Worm (Caenorhabditis elegans) whole organism, young adult: Measurements from ENCODE around the gene nasp-2.

Experiments used
- B0035.1 ChIP-seq: sonication (generic microtip); optimal IDR thresholded peaks from 2 replicates; lab custom pipeline; 2016; ENCODE audit warnings: missing genetic modification characterization, mild to moderate bottlenecking, missing compliant biosample characterization, missing genotype, missing genetic modification reagents
- B0336.3 ChIP-seq: fragments of 200-800 bp; sonication (Bioruptor generic); IDR thresholded peaks from 2 replicates; pipeline ENCODE4 v1.3.6; 2022; ENCODE audit warnings: missing genetic modification characterization, missing compliant biosample characterization
- F10E7.11 ChIP-seq: sonication (generic microtip); optimal IDR thresholded peaks from 2 replicates; lab custom pipeline; 2017; ENCODE audit warnings: mild to moderate bottlenecking, missing genetic modification characterization, moderate library complexity, missing compliant biosample characterization
- F49E8.2 ChIP-seq: sonication (generic microtip); optimal IDR thresholded peaks from 3 replicates; lab custom pipeline; 2017; ENCODE audit warnings: missing genetic modification characterization, mild to moderate bottlenecking, missing compliant biosample characterization, antibody characterized with exemption, moderate library complexity; ENCODE audit not compliant: insufficient read depth
- F55B11.4 ChIP-seq: sonication (generic microtip); optimal IDR thresholded peaks from 2 replicates; lab custom pipeline; 2016; ENCODE audit warnings: missing compliant biosample characterization, missing genetic modification characterization, borderline replicate concordance; ENCODE audit not compliant: insufficient read depth
- F57A8.1 ChIP-seq: fragments of 200-800 bp; sonication (Bioruptor generic); optimal IDR thresholded peaks from 2 replicates; lab custom pipeline; 2018; ENCODE audit warnings: mild to moderate bottlenecking, missing genetic modification characterization, moderate library complexity, missing compliant biosample characterization
- K12H6.12 ChIP-seq: fragments of 200-800 bp; sonication (Bioruptor generic); optimal IDR thresholded peaks from 2 replicates; lab custom pipeline; 2018; ENCODE audit warnings: mild to moderate bottlenecking, missing genetic modification characterization, missing compliant biosample characterization
- Y56A3A.18 ChIP-seq: fragments of 200-800 bp; sonication (Bioruptor generic); IDR thresholded peaks from 2 replicates; pipeline ENCODE4 v1.3.6; 2022; ENCODE audit warnings: missing genetic modification reagents, missing genetic modification characterization, missing compliant biosample characterization
- ama-1 ChIP-seq, 3 experiments: fragments of 150-350 bp in 1 of 3; sonication (generic microtip) in 2 of 3; optimal IDR thresholded peaks; 2 replicates each; lab custom pipeline; 2014 to 2018; ENCODE audit warnings: missing biosample characterization in 2 of 3, missing genetic modification characterization in 2 of 3, missing genetic modification reagents in 2 of 3
- aptf-2 ChIP-seq: fragments of 200-800 bp; sonication (Bioruptor generic); conservative IDR thresholded peaks from 2 replicates; pipeline ENCODE4 v1.3.6; 2022; ENCODE audit warnings: missing genetic modification reagents, missing genetic modification characterization, missing compliant biosample characterization
- aptf-3 ChIP-seq: fragments of 200-800 bp; sonication (Bioruptor generic); IDR thresholded peaks from 2 replicates; pipeline ENCODE4 v1.3.6; 2022; ENCODE audit warnings: missing genetic modification characterization, missing compliant biosample characterization
- athp-1 ChIP-seq: sonication (generic microtip); optimal IDR thresholded peaks from 2 replicates; lab custom pipeline; 2017; ENCODE audit warnings: mild to moderate bottlenecking, missing genetic modification characterization, missing compliant biosample characterization
- attf-5 ChIP-seq: fragments of 200-800 bp; sonication (Bioruptor generic); optimal IDR thresholded peaks from 2 replicates; lab custom pipeline; 2018; ENCODE audit warnings: mild to moderate bottlenecking, missing genetic modification characterization, missing compliant biosample characterization
- attf-6 ChIP-seq: fragments of 200-800 bp; sonication (Bioruptor generic); IDR thresholded peaks from 2 replicates; pipeline ENCODE4 v1.3.6; 2022; ENCODE audit warnings: missing genetic modification reagents, missing genetic modification characterization, missing compliant biosample characterization
- ccch-3 ChIP-seq: fragments of 200-800 bp; sonication (Bioruptor generic); optimal IDR thresholded peaks from 2 replicates; lab custom pipeline; 2018; ENCODE audit warnings: mild to moderate bottlenecking, missing genetic modification characterization, missing compliant biosample characterization
- cebp-1 ChIP-seq, 2 experiments: fragments of 200-800 bp in 1 of 2; sonication (Bioruptor generic) in 1 of 2; sonication (generic microtip) in 1 of 2; IDR thresholded peaks in 1 of 2; optimal IDR thresholded peaks in 1 of 2; 2 replicates each; pipeline versions ENCODE4 v1.3.6 to Lab custom; 2017 to 2022; ENCODE audit warnings: missing compliant biosample characterization in 2 of 2, missing genetic modification characterization in 2 of 2, mild to moderate bottlenecking in 1 of 2, missing genetic modification reagents in 1 of 2, moderate library complexity in 1 of 2
- ceh-40 ChIP-seq: fragments of 200-800 bp; sonication (Bioruptor generic); IDR thresholded peaks from 2 replicates; pipeline ENCODE4 v1.3.6; 2022; ENCODE audit warnings: missing genetic modification characterization, missing compliant biosample characterization
- ceh-58 ChIP-seq: fragments of 200-800 bp; sonication (Bioruptor generic); IDR thresholded peaks from 2 replicates; pipeline ENCODE4 v1.3.6; 2022; ENCODE audit warnings: missing genetic modification characterization, missing compliant biosample characterization
- ceh-79 ChIP-seq: sonication (generic microtip); optimal IDR thresholded peaks from 2 replicates; lab custom pipeline; 2017; ENCODE audit warnings: mild to moderate bottlenecking, missing genetic modification characterization, missing compliant biosample characterization
- chd-7 ChIP-seq: sonication (generic microtip); optimal IDR thresholded peaks from 2 replicates; lab custom pipeline; 2016; ENCODE audit warnings: mild to moderate bottlenecking, missing genetic modification characterization, moderate library complexity, missing compliant biosample characterization
- dpff-1 ChIP-seq: sonication (generic microtip); optimal IDR thresholded peaks from 2 replicates; lab custom pipeline; 2017; ENCODE audit warnings: mild to moderate bottlenecking, missing genetic modification characterization, missing compliant biosample characterization
- egl-44 ChIP-seq: fragments of 200-800 bp; sonication (Bioruptor generic); IDR thresholded peaks from 2 replicates; pipeline ENCODE4 v1.3.6; 2022; ENCODE audit warnings: missing genetic modification reagents, missing genetic modification characterization, missing compliant biosample characterization
- ets-4 ChIP-seq: fragments of 200-800 bp; sonication (Bioruptor generic); optimal IDR thresholded peaks from 2 replicates; lab custom pipeline; 2018; ENCODE audit warnings: mild to moderate bottlenecking, missing genetic modification characterization, missing compliant biosample characterization
- fkh-3 ChIP-seq: sonication (generic microtip); optimal IDR thresholded peaks from 2 replicates; lab custom pipeline; 2016; ENCODE audit warnings: mild to moderate bottlenecking, missing genetic modification characterization, missing compliant biosample characterization
- hlh-26 ChIP-seq: fragments of 200-800 bp; sonication (Bioruptor generic); conservative IDR thresholded peaks from 2 replicates; pipeline ENCODE4 v1.3.6; 2022; ENCODE audit warnings: missing genetic modification reagents, missing genetic modification characterization, missing compliant biosample characterization
- hmg-1.2 ChIP-seq: fragments of 200-800 bp; sonication (Bioruptor generic); IDR thresholded peaks from 2 replicates; pipeline ENCODE4 v1.3.6; 2022; ENCODE audit warnings: missing genetic modification reagents, missing genetic modification characterization, missing compliant biosample characterization
- hmg-20 ChIP-seq: fragments of 200-800 bp; sonication (Bioruptor generic); IDR thresholded peaks from 2 replicates; pipeline ENCODE4 v1.3.6; 2022; ENCODE audit warnings: missing genetic modification reagents, missing genetic modification characterization, missing compliant biosample characterization
- lag-1 ChIP-seq: fragments of 200-800 bp; sonication (Bioruptor generic); IDR thresholded peaks from 2 replicates; pipeline ENCODE4 v1.3.6; 2022; ENCODE audit warnings: missing genetic modification reagents, missing genetic modification characterization, missing compliant biosample characterization
- lin-35 ChIP-seq, 3 experiments: fragments of 150-350 bp in 2 of 3; sonication (generic microtip) in 1 of 3; optimal IDR thresholded peaks; 2 replicates each; lab custom pipeline; 2014 to 2018; ENCODE audit warnings: missing biosample characterization in 3 of 3, missing genetic modification characterization in 3 of 3, missing genetic modification reagents in 3 of 3
- lin-40 ChIP-seq: sonication (generic microtip); optimal IDR thresholded peaks from 2 replicates; lab custom pipeline; 2016; ENCODE audit warnings: missing genetic modification characterization, mild to moderate bottlenecking, missing compliant biosample characterization, missing genotype, missing genetic modification reagents
- madf-3 ChIP-seq: fragments of 200-800 bp; sonication (Bioruptor generic); IDR thresholded peaks from 2 replicates; pipeline ENCODE4 v1.3.6; 2022; ENCODE audit warnings: missing genetic modification reagents, missing genetic modification characterization, missing compliant biosample characterization
- madf-8 ChIP-seq: fragments of 200-800 bp; sonication (Bioruptor generic); conservative IDR thresholded peaks from 2 replicates; pipeline ENCODE4 v1.3.6; 2022; ENCODE audit warnings: missing genetic modification reagents, missing genetic modification characterization, missing compliant biosample characterization
- mxl-1 ChIP-seq: sonication (generic microtip); optimal IDR thresholded peaks from 2 replicates; lab custom pipeline; 2016; ENCODE audit warnings: missing genetic modification characterization, missing compliant biosample characterization
- nfyb-1 ChIP-seq: fragments of 200-800 bp; sonication (Bioruptor generic); IDR thresholded peaks from 2 replicates; pipeline ENCODE4 v1.3.6; 2022; ENCODE audit warnings: missing genetic modification reagents, missing genetic modification characterization, missing compliant biosample characterization
- nhr-80 ChIP-seq: sonication (generic microtip); optimal IDR thresholded peaks from 2 replicates; lab custom pipeline; 2016; ENCODE audit warnings: missing genetic modification characterization, missing compliant biosample characterization
- nhr-90 ChIP-seq: sonication (generic microtip); optimal IDR thresholded peaks from 2 replicates; lab custom pipeline; 2016; ENCODE audit warnings: missing genotype, mild to moderate bottlenecking, missing genetic modification characterization, missing compliant biosample characterization
- pbrm-1 ChIP-seq: fragments of 200-800 bp; sonication (Bioruptor generic); IDR thresholded peaks from 2 replicates; pipeline ENCODE4 v1.3.6; 2022; ENCODE audit warnings: missing genetic modification reagents, missing genetic modification characterization, missing compliant biosample characterization
- pha-4 ChIP-seq: fragments of 150-350 bp; sonication (generic microtip); optimal IDR thresholded peaks from 2 replicates; lab custom pipeline; 2014; ENCODE audit warnings: missing biosample characterization, missing genetic modification reagents, missing genetic modification characterization
- rcor-1 ChIP-seq: fragments of 200-800 bp; sonication (Bioruptor generic); IDR thresholded peaks from 2 replicates; pipeline ENCODE4 v1.3.6; 2022; ENCODE audit warnings: missing genetic modification reagents, missing genetic modification characterization, missing compliant biosample characterization
- sdz-38 ChIP-seq: sonication (generic microtip); optimal IDR thresholded peaks from 2 replicates; lab custom pipeline; 2016; ENCODE audit warnings: missing genotype, missing genetic modification characterization, missing compliant biosample characterization
- snpc-1.1 ChIP-seq: sonication (generic microtip); optimal IDR thresholded peaks from 2 replicates; lab custom pipeline; 2017; ENCODE audit warnings: missing genetic modification characterization, mild to moderate bottlenecking, missing compliant biosample characterization, antibody characterized with exemption, moderate library complexity, missing genotype, missing genetic modification reagents; ENCODE audit not compliant: insufficient read depth
- snpc-1.3 ChIP-seq: sonication (generic microtip); optimal IDR thresholded peaks from 2 replicates; lab custom pipeline; 2017; ENCODE audit warnings: missing genetic modification characterization, mild to moderate bottlenecking, missing compliant biosample characterization, antibody characterized with exemption, moderate library complexity, missing genotype, missing genetic modification reagents; ENCODE audit not compliant: insufficient read depth
- tbp1 ChIP-seq: fragments of 200-800 bp; sonication (Bioruptor generic); optimal IDR thresholded peaks from 2 replicates; lab custom pipeline; 2018; ENCODE audit warnings: mild to moderate bottlenecking, missing genetic modification characterization, missing compliant biosample characterization
- unc-62 ChIP-seq: fragments of 150-350 bp; optimal IDR thresholded peaks from 2 replicates; lab custom pipeline; 2014; ENCODE audit warnings: missing biosample characterization, missing genetic modification reagents, missing genetic modification characterization
- xnd-1 ChIP-seq: sonication (generic microtip); optimal IDR thresholded peaks from 2 replicates; lab custom pipeline; 2016; ENCODE audit warnings: missing genotype, missing genetic modification reagents, missing genetic modification characterization, missing compliant biosample characterization
- zfh-2 ChIP-seq: fragments of 200-800 bp; sonication (Bioruptor generic); conservative IDR thresholded peaks from 2 replicates; pipeline ENCODE4 v1.3.6; 2022; ENCODE audit warnings: missing genetic modification reagents, missing genetic modification characterization, missing compliant biosample characterization
- zim-3 ChIP-seq: sonication (generic microtip); optimal IDR thresholded peaks from 2 replicates; lab custom pipeline; 2017; ENCODE audit warnings: mild to moderate bottlenecking, missing genetic modification characterization, moderate library complexity, missing compliant biosample characterization
- ztf-28 ChIP-seq: fragments of 200-800 bp; sonication (Bioruptor generic); IDR thresholded peaks from 2 replicates; pipeline ENCODE4 v1.3.6; 2022; ENCODE audit warnings: missing genetic modification reagents, missing genetic modification characterization, missing compliant biosample characterization

The nasp-2 gene

DNA sequence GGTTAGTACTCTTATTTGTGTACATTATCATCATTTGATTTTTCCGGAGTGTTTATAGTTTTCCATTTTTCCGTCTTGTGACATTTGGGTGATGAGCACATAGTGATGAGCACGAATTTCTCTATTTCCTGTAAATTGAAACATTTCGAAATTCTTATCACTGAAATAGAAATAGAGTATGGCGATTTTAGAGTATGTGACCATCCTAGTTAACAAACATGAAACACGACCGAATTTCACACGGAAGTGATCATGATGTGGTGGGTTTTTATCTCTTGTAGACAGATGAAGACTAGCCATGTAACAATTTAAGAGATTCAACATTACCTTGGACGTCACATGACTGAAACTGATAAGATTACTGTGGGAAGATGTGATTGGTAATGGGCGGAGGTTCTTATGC, 42.8 kb downstream of the nasp-2 start:
- TF ChIP-seq ceh-79 (no peak), hmg-20 (GFP tag; lab: Robert Waterston, UW) (no peak), lag-1 (no peak), F57A8.1 (no peak), nhr-80 (tag; lab: Kevin White, UChicago) (peak; percentile 87), B0336.3 (GFP tag; lab: Robert Waterston, UW) (0 out of 2 replicates have a peak, but pooled peaks have one; percentile 38), fkh-3 (tag; lab: Kevin White, UChicago) (no peak), egl-44 (GFP tag; lab: Robert Waterston, UW) (0 out of 2 replicates have a peak, but pooled peaks have one; percentile 26), attf-6 (GFP tag; lab: Robert Waterston, UW) (no peak), snpc-1.3 (tag; lab: Kevin White, UChicago) (no peak), xnd-1 (tag; lab: Kevin White, UChicago) (no peak), F55B11.4 (tag; lab: Kevin White, UChicago) (no peak), dpff-1 (tag; lab: Kevin White, UChicago) (no peak), pbrm-1 (GFP tag; lab: Robert Waterston, UW) (no peak), aptf-3 (GFP tag; lab: Robert Waterston, UW) (no peak), pha-4 (peak; percentile 82), hmg-1.2 (GFP tag; lab: Robert Waterston, UW) (no peak), rcor-1 (no peak), ceh-40 (no peak), ets-4 (GFP tag; lab: Kevin White, UChicago) (peak; percentile 63), attf-5 (GFP tag; lab: Kevin White, UChicago) (no peak), tbp1 (GFP tag; lab: Kevin White, UChicago) (peak; percentile 20), madf-3 (no peak), B0035.1 (tag; lab: Kevin White, UChicago) (no peak), ama-1 (optimal IDR thresholded peaks at IDR 0.05; lab: Kevin White, UChicago) (no peak), ama-1 (GFP tag; optimal IDR thresholded peaks at IDR 0.05; lab: Kevin White, UChicago) (no peak), Y56A3A.18 (GFP tag; lab: Robert Waterston, UW) (no peak), nfyb-1 (GFP tag; lab: Robert Waterston, UW) (peak; percentile 51; the same call in 1 of the 2 replicates), snpc-1.1 (tag; lab: Kevin White, UChicago) (no peak), F49E8.2 (tag; lab: Kevin White, UChicago) (no peak), lin-40 (peak; percentile 29), unc-62 (GFP tag; lab: Kevin White, UChicago) (no peak), ceh-58 (GFP tag; lab: Robert Waterston, UW) (no peak), athp-1 (tag; lab: Kevin White, UChicago) (no peak), hlh-26 (GFP tag; lab: Robert Waterston, UW) (no peak), sdz-38 (tag; lab: Kevin White, UChicago) (no peak), zim-3 (tag; lab: Kevin White, UChicago) (no peak), ztf-28 (no peak), K12H6.12 (tag; lab: Kevin White, UChicago) (no peak), cebp-1 (GFP tag; IDR thresholded peaks at IDR 0.05; lab: Robert Waterston, UW) (peak; percentile 76; the same call in 1 of the 2 replicates), cebp-1 (tag; optimal IDR thresholded peaks at IDR 0.05; lab: Kevin White, UChicago) (peak; percentile 86), lin-35 (GFP tag; optimal IDR thresholded peaks at IDR 0.05; lab: Kevin White, UChicago) (no peak), zfh-2 (GFP tag; lab: Robert Waterston, UW) (no peak), aptf-2 (GFP tag; lab: Robert Waterston, UW) (no peak), F10E7.11 (tag; lab: Kevin White, UChicago) (no peak), chd-7 (tag; lab: Kevin White, UChicago) (no peak), madf-8 (GFP tag; lab: Robert Waterston, UW) (no peak), ccch-3 (GFP tag; lab: Kevin White, UChicago) (no peak), nhr-90 (tag; lab: Kevin White, UChicago) (peak; percentile 25), mxl-1 (no peak)
